Fruit fly (Drosophila melanogaster) whole organism, prepupa: ENCODE measurements around the gene CG3009.

ENCODE experiments used
- CG10631 ChIP-seq: fragments of 200-800 bp; sonication (Bioruptor generic); optimal IDR thresholded peaks from 2 replicates; lab custom pipeline; 2016; ENCODE audit warnings: missing biosample characterization, missing genetic modification characterization
- CG10669 ChIP-seq: fragments of 200-800 bp; sonication (Bioruptor generic); optimal IDR thresholded peaks from 3 replicates; lab custom pipeline; 2018; ENCODE audit warnings: missing biosample characterization, mild to moderate bottlenecking, missing genetic modification characterization, moderate library complexity
- CG11902 ChIP-seq: fragments of 200-800 bp; sonication (Bioruptor generic); optimal IDR thresholded peaks from 3 replicates; lab custom pipeline; 2016; ENCODE audit warnings: missing biosample characterization, missing genetic modification characterization
- CG15336 ChIP-seq: fragments of 200-800 bp; sonication (Bioruptor generic); IDR thresholded peaks from 2 replicates; pipeline ENCODE4 v1.3.6; 2022; ENCODE audit warnings: missing biosample characterization, missing genetic modification characterization
- CG16779 ChIP-seq: fragments of 200-800 bp; sonication (Bioruptor generic); optimal IDR thresholded peaks from 3 replicates; lab custom pipeline; 2017; ENCODE audit warnings: missing biosample characterization, mild to moderate bottlenecking, missing genetic modification characterization
- CG3032 ChIP-seq: fragments of 200-800 bp; optimal IDR thresholded peaks from 2 replicates; lab custom pipeline; 2019; ENCODE audit warnings: missing biosample characterization, mild to moderate bottlenecking, missing genetic modification characterization, moderate library complexity
- CG31627 ChIP-seq: fragments of 200-800 bp; sonication (Bioruptor generic); optimal IDR thresholded peaks from 3 replicates; lab custom pipeline; 2016; ENCODE audit warnings: missing biosample characterization, missing genetic modification characterization
- CG32006 ChIP-seq: fragments of 200-800 bp; sonication (Bioruptor generic); optimal IDR thresholded peaks from 3 replicates; lab custom pipeline; 2017; ENCODE audit warnings: missing biosample characterization, mild to moderate bottlenecking, missing genetic modification characterization
- CG34406 ChIP-seq: fragments of 200-800 bp; sonication (Bioruptor generic); optimal IDR thresholded peaks from 3 replicates; lab custom pipeline; 2016; ENCODE audit warnings: missing biosample characterization, missing genetic modification characterization
- CG3919 ChIP-seq: fragments of 200-800 bp; sonication (Bioruptor generic); optimal IDR thresholded peaks from 3 replicates; lab custom pipeline; 2016; ENCODE audit warnings: missing biosample characterization, missing genetic modification characterization
- CG4318 ChIP-seq: fragments of 200-800 bp; sonication (Bioruptor generic); optimal IDR thresholded peaks from 3 replicates; lab custom pipeline; 2017; ENCODE audit warnings: missing biosample characterization, mild to moderate bottlenecking, missing genetic modification characterization
- CG6163 ChIP-seq: fragments of 200-800 bp; sonication (Bioruptor generic); IDR thresholded peaks from 3 replicates; pipeline ENCODE4 v1.3.6; 2022; ENCODE audit warnings: missing biosample characterization, missing genetic modification characterization
- CG6792 ChIP-seq: fragments of 200-800 bp; sonication (Bioruptor generic); optimal IDR thresholded peaks from 3 replicates; lab custom pipeline; 2016; ENCODE audit warnings: missing biosample characterization, missing genetic modification characterization
- CG6808 ChIP-seq: fragments of 200-800 bp; sonication (Bioruptor generic); optimal IDR thresholded peaks from 3 replicates; lab custom pipeline; 2017; ENCODE audit warnings: missing biosample characterization, missing genetic modification characterization, mild to moderate bottlenecking, moderate library complexity, missing genetic modification reagents
- CG7368 ChIP-seq: fragments of 200-800 bp; sonication (Bioruptor generic); optimal IDR thresholded peaks from 3 replicates; lab custom pipeline; 2016; ENCODE audit warnings: missing biosample characterization, missing genetic modification characterization
- CG8119 ChIP-seq: fragments of 200-800 bp; sonication (Bioruptor generic); IDR thresholded peaks from 3 replicates; pipeline ENCODE4 v1.3.6; 2022; ENCODE audit warnings: missing biosample characterization, missing genetic modification characterization
- CG8319 ChIP-seq: fragments of 200-800 bp; sonication (Bioruptor generic); optimal IDR thresholded peaks from 3 replicates; lab custom pipeline; 2016; ENCODE audit warnings: missing biosample characterization, missing genetic modification characterization
- CG8632 ChIP-seq: fragments of 200-800 bp; sonication (Bioruptor generic); optimal IDR thresholded peaks from 3 replicates; lab custom pipeline; 2016; ENCODE audit warnings: missing biosample characterization, missing genetic modification characterization
- Eip78C ChIP-seq: fragments of 200-800 bp; sonication (Bioruptor generic); peaks from one replicate; lab custom pipeline; 2016; ENCODE audit warnings: missing biosample characterization, missing genetic modification characterization
- Ets21C ChIP-seq: fragments of 200-800 bp; sonication (Bioruptor generic); optimal IDR thresholded peaks from 3 replicates; lab custom pipeline; 2016; ENCODE audit warnings: missing biosample characterization, missing genetic modification characterization
- Gug ChIP-seq: fragments of 200-800 bp; sonication (Bioruptor generic); IDR thresholded peaks from 2 replicates; pipeline ENCODE4 v1.3.6; 2022; ENCODE audit warnings: missing biosample characterization, missing genetic modification characterization
- Hr38 ChIP-seq: sonication (Bioruptor generic); optimal IDR thresholded peaks from 2 replicates; lab custom pipeline; 2016; ENCODE audit warnings: missing biosample characterization, missing genetic modification characterization
- Hr39 ChIP-seq: fragments of 200-800 bp; sonication (Bioruptor generic); optimal IDR thresholded peaks from 2 replicates; lab custom pipeline; 2016; ENCODE audit warnings: missing biosample characterization, missing genetic modification characterization
- Met ChIP-seq: fragments of 200-800 bp; sonication (Bioruptor generic); optimal IDR thresholded peaks from 3 replicates; lab custom pipeline; 2016; ENCODE audit warnings: missing biosample characterization, missing genetic modification characterization
- OdsH ChIP-seq: fragments of 200-800 bp; sonication (Bioruptor generic); optimal IDR thresholded peaks from 3 replicates; lab custom pipeline; 2016; ENCODE audit warnings: missing biosample characterization, missing genetic modification characterization
- Smox ChIP-seq: fragments of 200-800 bp; sonication (Bioruptor generic); optimal IDR thresholded peaks from 3 replicates; lab custom pipeline; 2016; ENCODE audit warnings: missing biosample characterization, missing genetic modification characterization
- Sox102F ChIP-seq: fragments of 200-800 bp; sonication (Bioruptor generic); optimal IDR thresholded peaks from 2 replicates; lab custom pipeline; 2016; ENCODE audit warnings: missing biosample characterization, mild to moderate bottlenecking, missing genetic modification characterization
- Sox15 ChIP-seq: fragments of 200-800 bp; sonication (Bioruptor generic); optimal IDR thresholded peaks from 3 replicates; lab custom pipeline; 2016; ENCODE audit warnings: missing biosample characterization, missing genetic modification characterization
- achi ChIP-seq: fragments of 200-800 bp; sonication (Bioruptor generic); optimal IDR thresholded peaks from 3 replicates; lab custom pipeline; 2016; ENCODE audit warnings: missing biosample characterization, missing genetic modification characterization
- acj6 ChIP-seq: fragments of 200-800 bp; sonication (Bioruptor generic); optimal IDR thresholded peaks from 3 replicates; lab custom pipeline; 2016; ENCODE audit warnings: missing biosample characterization, missing genetic modification characterization
- cyc ChIP-seq: fragments of 200-800 bp; sonication (Bioruptor generic); optimal IDR thresholded peaks from 3 replicates; lab custom pipeline; 2016; ENCODE audit warnings: missing biosample characterization, missing genetic modification characterization
- dsx ChIP-seq: fragments of 200-800 bp; optimal IDR thresholded peaks from 3 replicates; lab custom pipeline; 2019; ENCODE audit warnings: missing biosample characterization, mild to moderate bottlenecking, missing genetic modification characterization, moderate library complexity; ENCODE audit not compliant: poor library complexity, severe bottlenecking
- eg ChIP-seq: fragments of 200-800 bp; sonication (Bioruptor generic); IDR thresholded peaks from 3 replicates; pipeline ENCODE4 v1.3.6; 2022; ENCODE audit warnings: missing biosample characterization, missing genetic modification characterization
- esn ChIP-seq: fragments of 200-800 bp; sonication (Bioruptor generic); optimal IDR thresholded peaks from 2 replicates; lab custom pipeline; 2016; ENCODE audit warnings: missing biosample characterization, mild to moderate bottlenecking, missing genetic modification characterization, moderate library complexity
- fd59A ChIP-seq: fragments of 200-800 bp; sonication (Bioruptor generic); optimal IDR thresholded peaks from 2 replicates; lab custom pipeline; 2017; ENCODE audit warnings: missing biosample characterization, mild to moderate bottlenecking, missing genetic modification characterization, missing genetic modification reagents
- fkh ChIP-seq: fragments of 200-800 bp; sonication (Bioruptor generic); optimal IDR thresholded peaks from 3 replicates; lab custom pipeline; 2017; ENCODE audit warnings: missing biosample characterization, mild to moderate bottlenecking, missing genetic modification characterization, moderate library complexity
- lz ChIP-seq: fragments of 200-800 bp; sonication (Bioruptor generic); optimal IDR thresholded peaks from 3 replicates; lab custom pipeline; 2016; ENCODE audit warnings: missing biosample characterization, missing genetic modification characterization
- net ChIP-seq: fragments of 200-800 bp; sonication (Bioruptor generic); optimal IDR thresholded peaks from 3 replicates; lab custom pipeline; 2016; ENCODE audit warnings: missing biosample characterization, missing genetic modification characterization
- pdm3 ChIP-seq: fragments of 200-800 bp; sonication (Bioruptor generic); optimal IDR thresholded peaks from 3 replicates; lab custom pipeline; 2016; ENCODE audit warnings: missing biosample characterization, missing genetic modification characterization
- ss ChIP-seq, 2 experiments: fragments of 200-800 bp; sonication (Bioruptor generic); optimal IDR thresholded peaks; 2 replicates in 1 of 2; 3 replicates in 1 of 2; lab custom pipeline; 2017 to 2018; ENCODE audit warnings: mild to moderate bottlenecking in 2 of 2, missing biosample characterization in 2 of 2, missing genetic modification characterization in 2 of 2, moderate library complexity in 1 of 2
- svp ChIP-seq: fragments of 200-800 bp; sonication (Bioruptor generic); peaks from one replicate; lab custom pipeline; 2016; ENCODE audit warnings: missing biosample characterization, missing genetic modification characterization
- topi ChIP-seq: fragments of 200-800 bp; sonication (Bioruptor generic); optimal IDR thresholded peaks from 3 replicates; lab custom pipeline; 2016; ENCODE audit warnings: missing biosample characterization, missing genetic modification characterization
- vri ChIP-seq: fragments of 200-800 bp; sonication (Bioruptor generic); optimal IDR thresholded peaks from 3 replicates; lab custom pipeline; 2016; ENCODE audit warnings: missing biosample characterization, mild to moderate bottlenecking, missing genetic modification characterization

Gene CG3009

DNA sequence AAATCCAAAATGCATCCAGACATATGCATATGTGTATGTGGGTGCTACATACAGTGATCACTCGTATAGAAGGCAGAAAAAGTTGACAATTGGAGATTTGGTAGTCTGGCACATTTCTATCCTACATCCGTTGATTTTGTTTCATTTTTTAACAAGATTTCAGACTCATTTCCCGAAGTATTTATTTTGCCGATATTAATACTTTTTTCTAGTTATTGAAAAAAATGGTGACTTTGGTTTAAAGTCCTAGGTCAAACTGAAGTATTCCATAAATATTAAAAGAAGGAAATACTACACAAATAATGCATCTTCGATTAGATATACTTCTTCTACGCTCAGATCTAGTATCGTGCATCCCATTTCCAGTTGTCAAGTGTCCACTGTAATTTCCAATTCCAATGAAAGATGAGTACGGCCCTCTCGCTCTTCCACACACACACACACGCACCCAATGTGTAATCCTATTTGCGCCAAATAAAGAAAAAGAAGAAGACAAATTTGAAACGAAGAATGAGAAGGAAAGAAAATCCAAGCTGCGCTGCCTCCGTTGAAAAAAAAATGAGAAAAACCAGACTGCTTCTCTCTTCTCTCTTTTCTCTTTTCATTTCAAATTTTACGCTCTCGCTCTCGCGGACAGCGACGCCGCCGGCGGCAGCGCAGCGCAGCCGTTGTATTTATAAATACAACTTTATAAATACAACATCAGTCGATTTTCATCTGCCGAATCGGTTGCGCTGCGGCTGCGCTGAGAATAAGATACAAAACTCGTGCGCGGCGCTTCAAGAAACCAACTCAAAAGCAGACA lies 49.4 kb downstream of the CG3009 start, which contains the start of gene peb (continued):
- TF ChIP-seq CG34406 (GFP tag; lab: Kevin White, UChicago) (peak; percentile 7), CG8632 (GFP tag; lab: Kevin White, UChicago) (peak; percentile 15), achi (GFP tag; lab: Kevin White, UChicago) (no peak), CG8319 (GFP tag; lab: Kevin White, UChicago) (peak; percentile 9), CG4318 (GFP tag; lab: Kevin White, UChicago) (no peak), Met (GFP tag; lab: Kevin White, UChicago) (peak; percentile 61), CG15336 (peak; percentile 45), pdm3 (GFP tag; lab: Kevin White, UChicago) (peak; percentile 37), dsx (peak; percentile 14)

DNA sequence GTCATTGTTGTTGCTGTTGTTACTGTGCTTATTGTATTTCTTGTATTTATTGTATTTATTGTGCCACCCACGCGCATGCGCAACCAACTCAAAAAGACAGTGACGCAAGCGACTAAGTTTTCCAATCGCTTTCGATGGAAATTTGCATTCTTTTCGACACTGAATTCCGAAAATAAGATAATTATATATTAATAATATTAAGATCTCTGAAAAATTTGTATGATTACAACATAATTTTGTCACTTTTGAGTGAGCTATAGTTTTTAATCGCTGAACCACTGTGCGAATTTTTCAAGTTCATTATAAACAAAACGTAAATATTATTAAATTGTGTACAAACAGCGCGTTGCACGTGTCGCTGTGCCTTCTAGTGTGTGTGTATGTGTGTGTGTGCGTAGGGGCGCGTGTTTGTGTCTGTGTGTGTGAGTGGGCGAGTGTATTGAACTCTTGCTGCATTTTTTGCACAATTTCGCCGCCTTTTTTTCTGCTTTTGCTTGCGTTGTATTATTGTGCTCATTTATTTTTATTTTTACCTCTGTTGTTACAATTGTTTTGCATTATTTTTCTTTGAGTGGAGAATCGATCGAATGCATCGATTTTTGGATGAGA lies 50.7 kb downstream of the CG3009 start:
- TF ChIP-seq Sox102F (GFP tag; lab: Kevin White, UChicago) (peak; percentile 7), CG8119 (GFP tag; lab: Robert Waterston, UW) (0 out of 3 replicates have a peak, but pooled peaks have one; percentile 20), fkh (GFP tag; lab: Kevin White, UChicago) (no peak), CG10631 (GFP tag; lab: Kevin White, UChicago) (peak; percentile 4), vri (no peak), acj6 (GFP tag; lab: Kevin White, UChicago) (peak; percentile 28), ss (GFP tag; optimal IDR thresholded peaks at IDR 0.05; lab: Kevin White, UChicago) (no peak), CG32006 (GFP tag; lab: Kevin White, UChicago) (peak; percentile 22), Eip78C (GFP tag; lab: Kevin White, UChicago) (peak; percentile 70), esn (GFP tag; lab: Kevin White, UChicago) (peak; percentile 46), cyc (peak; percentile 8), Met (GFP tag; lab: Kevin White, UChicago) (peak; percentile 43), Gug (GFP tag; lab: Robert Waterston, UW) (0 out of 2 replicates have a peak, but pooled peaks have one; percentile 28), CG31627 (GFP tag; lab: Kevin White, UChicago) (peak; percentile 22), achi (GFP tag; lab: Kevin White, UChicago) (peak; percentile 37), CG34406 (GFP tag; lab: Kevin White, UChicago) (peak; percentile 46), CG6163 (GFP tag; lab: Robert Waterston, UW) (0 out of 3 replicates have a peak, but pooled peaks have one; percentile 23), Sox15 (GFP tag; lab: Kevin White, UChicago) (peak; percentile 10), eg (GFP tag; lab: Robert Waterston, UW) (peak; percentile 56), fd59A (GFP tag; lab: Kevin White, UChicago) (no peak), CG3032 (tag; lab: Kevin White, UChicago) (no peak), lz (GFP tag; lab: Kevin White, UChicago) (peak; percentile 35), CG6808 (GFP tag; lab: Kevin White, UChicago) (no peak), OdsH (GFP tag; lab: Kevin White, UChicago) (peak; percentile 33), CG3919 (peak; percentile 19), Hr38 (no peak), dsx (no peak), CG10669 (no peak), CG16779 (tag; lab: Kevin White, UChicago) (no peak), CG7368 (GFP tag; lab: Kevin White, UChicago) (no peak), pdm3 (GFP tag; lab: Kevin White, UChicago) (no peak), svp (GFP tag; lab: Kevin White, UChicago) (peak; percentile 71), CG11902 (peak; percentile 39), topi (GFP tag; lab: Kevin White, UChicago) (peak; percentile 12), net (GFP tag; lab: Kevin White, UChicago) (peak; percentile 12), Ets21C (GFP tag; lab: Kevin White, UChicago) (no peak), CG8632 (GFP tag; lab: Kevin White, UChicago) (peak; percentile 46), CG6792 (GFP tag; lab: Kevin White, UChicago) (peak; percentile 30), Hr39 (GFP tag; lab: Kevin White, UChicago) (peak; percentile 19), Smox (peak; percentile 19)
